Fruit fly (Drosophila melanogaster) whole organism: ENCODE data around the gene sinah.

Source experiments
- CG8478 ChIP-seq: fragments of >200 bp; optimal IDR thresholded peaks from 2 replicates; lab custom pipeline; 2018; ENCODE audit warnings: inconsistent platforms
- Dll ChIP-seq: fragments of >200 bp; optimal IDR thresholded peaks from 2 replicates; lab custom pipeline; 2017
- EcR ChIP-seq, 2 experiments: fragments of >200 bp; optimal IDR thresholded peaks; 2 replicates each; lab custom pipeline; 2017; ENCODE audit warnings: missing biosample characterization in 2 of 2, missing genetic modification characterization in 2 of 2, missing genetic modification reagents in 2 of 2
- pan ChIP-seq: fragments of >200 bp; optimal IDR thresholded peaks from 2 replicates; lab custom pipeline; 2017
- psq ChIP-seq: fragments of >200 bp; optimal IDR thresholded peaks from 2 replicates; lab custom pipeline; 2017
- usp ChIP-seq: fragments of >200 bp; optimal IDR thresholded peaks from 2 replicates; lab custom pipeline; 2017; ENCODE audit warnings: missing biosample characterization, missing genetic modification characterization, mixed read lengths

Gene sinah

DNA sequence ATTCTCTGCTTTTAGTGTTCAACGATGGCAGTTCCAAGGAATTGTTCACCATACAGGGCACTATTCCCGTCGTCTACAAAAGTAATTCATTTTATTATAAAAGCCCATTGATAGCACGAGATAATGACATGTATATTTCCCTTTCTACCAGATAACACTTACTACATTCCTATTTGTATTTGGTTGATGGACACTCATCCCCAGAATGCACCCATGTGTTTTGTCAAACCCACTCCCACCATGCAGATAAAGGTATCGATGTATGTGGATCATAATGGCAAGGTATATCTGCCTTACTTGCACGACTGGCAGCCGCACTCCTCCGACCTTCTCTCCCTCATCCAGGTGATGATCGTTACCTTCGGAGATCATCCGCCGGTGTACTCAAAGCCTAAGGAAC lies 15.9 kb upstream of the sinah start:
- TF ChIP-seq usp (GFP tag; lab: Kevin White, UChicago) (no peak), CG8478 (lab: Kevin White, UChicago) (no peak), Dll (lab: Kevin White, UChicago) (no peak), EcR (GFP tag; optimal IDR thresholded peaks at IDR 0.05; lab: Kevin White, UChicago) (no peak), pan (no peak), psq (no peak)

DNA sequence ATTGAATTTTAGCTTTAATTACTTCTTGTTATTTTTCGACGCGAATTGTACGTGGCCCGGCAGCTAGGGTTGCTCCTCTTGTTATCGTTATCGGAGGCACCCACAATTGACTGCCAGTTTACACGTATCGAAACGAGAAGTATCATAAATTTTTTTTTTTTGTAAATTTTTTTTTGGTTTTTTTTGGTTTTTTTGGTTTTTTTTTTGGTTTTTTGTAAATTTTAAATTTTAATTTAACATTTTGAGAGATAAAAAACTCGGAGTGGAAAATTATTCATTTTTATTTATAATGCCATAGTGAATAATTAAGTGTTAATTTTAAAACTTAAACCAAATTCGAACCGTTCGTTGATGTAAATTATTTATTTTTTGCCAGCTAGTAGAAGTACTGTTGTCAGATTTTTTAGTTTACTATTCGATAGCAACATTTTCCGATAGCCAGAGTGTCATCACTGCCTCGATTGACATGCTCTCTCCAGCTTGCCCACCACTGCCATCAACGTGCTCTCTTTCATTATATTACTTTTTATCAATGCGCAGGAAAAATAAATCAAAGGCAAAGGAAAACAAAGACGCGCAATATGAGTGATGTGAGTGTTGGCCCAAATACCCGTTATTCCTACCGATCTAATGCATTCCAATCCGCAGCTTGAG lies 13.8 kb upstream of the sinah start, which contains the start of the genes kud and Zcchc7:
Gene kud (minus strand): TSS at position 72 of the 654 bp plus-strand sequence.
Gene Zcchc7 (plus strand): TSS at position 467 of the 654 bp plus-strand sequence.
- no peak for TF ChIP-seq psq
- TF ChIP-seq usp (GFP tag; lab: Kevin White, UChicago) = no peak
- TF ChIP-seq Dll (lab: Kevin White, UChicago) = no peak
- TF ChIP-seq CG8478 (lab: Kevin White, UChicago) = no peak
- TF ChIP-seq pan = no peak

DNA sequence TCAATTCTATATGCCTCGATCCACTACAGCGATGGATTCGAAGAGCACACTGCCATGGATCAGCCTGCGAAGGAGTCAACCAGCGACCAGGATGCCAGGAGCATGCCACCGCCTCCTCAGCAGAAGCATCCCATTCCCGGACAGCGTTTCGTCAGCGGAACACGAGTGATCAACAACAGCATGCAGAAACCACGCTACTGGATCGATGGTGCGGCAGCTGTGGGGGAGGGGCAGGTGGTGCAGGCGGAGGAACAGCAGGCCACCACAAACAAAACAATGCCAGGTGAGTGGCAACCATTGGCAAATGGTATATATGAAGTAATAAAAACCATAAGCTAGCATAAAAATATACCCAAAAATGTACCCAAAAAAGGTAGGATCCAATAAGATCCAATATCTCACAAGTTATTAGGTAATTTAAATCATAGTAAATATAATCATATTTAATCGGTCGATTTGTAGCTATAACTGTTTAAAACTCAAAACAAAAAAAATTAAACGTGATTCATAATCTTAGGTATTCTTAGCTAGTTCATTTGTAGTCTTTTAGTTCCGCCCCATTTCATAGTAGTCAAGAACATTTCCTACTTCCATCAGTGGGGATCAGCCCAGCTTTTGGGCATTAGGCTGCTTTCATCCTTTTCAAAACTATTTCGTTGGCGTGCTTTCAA lies 13.1 kb upstream of the sinah start, which contains the start of gene CG32161:
Gene CG32161 (plus strand): TSS at position 621 of the 671 bp plus-strand sequence.
- no peak for TF ChIP-seq Dll (lab: Kevin White, UChicago)
- no peak for TF ChIP-seq usp (GFP tag; lab: Kevin White, UChicago)
- TF ChIP-seq pan = no peak
- TF ChIP-seq CG8478 (lab: Kevin White, UChicago) = no peak
- TF ChIP-seq EcR (GFP tag; optimal IDR thresholded peaks at IDR 0.05; lab: Kevin White, UChicago) = no peak
- no peak for TF ChIP-seq psq

DNA sequence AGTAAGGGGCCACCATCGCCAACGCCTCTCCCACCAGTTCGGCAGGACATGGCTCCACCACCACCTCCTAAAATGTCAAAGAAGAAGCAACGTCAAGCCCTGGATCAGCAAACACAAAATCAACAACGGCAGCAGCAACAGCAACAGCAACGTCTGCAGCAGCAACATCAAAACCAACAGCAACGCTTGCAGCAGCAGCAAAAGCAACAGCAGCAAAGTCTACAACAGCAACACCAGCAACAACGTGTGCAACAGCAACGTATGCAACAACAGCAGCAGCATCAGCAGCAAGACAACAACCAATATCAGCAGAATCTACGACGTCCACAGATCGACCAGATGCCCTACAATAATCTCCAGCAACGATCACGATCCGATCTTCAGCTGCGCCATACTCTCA lies 7.3 kb upstream of the sinah start:
- TF ChIP-seq EcR (GFP tag; optimal IDR thresholded peaks at IDR 0.05; lab: Kevin White, UChicago) (no peak), usp (GFP tag; lab: Kevin White, UChicago) (no peak), pan (no peak), CG8478 (lab: Kevin White, UChicago) (no peak), psq (no peak), Dll (lab: Kevin White, UChicago) (no peak)

DNA sequence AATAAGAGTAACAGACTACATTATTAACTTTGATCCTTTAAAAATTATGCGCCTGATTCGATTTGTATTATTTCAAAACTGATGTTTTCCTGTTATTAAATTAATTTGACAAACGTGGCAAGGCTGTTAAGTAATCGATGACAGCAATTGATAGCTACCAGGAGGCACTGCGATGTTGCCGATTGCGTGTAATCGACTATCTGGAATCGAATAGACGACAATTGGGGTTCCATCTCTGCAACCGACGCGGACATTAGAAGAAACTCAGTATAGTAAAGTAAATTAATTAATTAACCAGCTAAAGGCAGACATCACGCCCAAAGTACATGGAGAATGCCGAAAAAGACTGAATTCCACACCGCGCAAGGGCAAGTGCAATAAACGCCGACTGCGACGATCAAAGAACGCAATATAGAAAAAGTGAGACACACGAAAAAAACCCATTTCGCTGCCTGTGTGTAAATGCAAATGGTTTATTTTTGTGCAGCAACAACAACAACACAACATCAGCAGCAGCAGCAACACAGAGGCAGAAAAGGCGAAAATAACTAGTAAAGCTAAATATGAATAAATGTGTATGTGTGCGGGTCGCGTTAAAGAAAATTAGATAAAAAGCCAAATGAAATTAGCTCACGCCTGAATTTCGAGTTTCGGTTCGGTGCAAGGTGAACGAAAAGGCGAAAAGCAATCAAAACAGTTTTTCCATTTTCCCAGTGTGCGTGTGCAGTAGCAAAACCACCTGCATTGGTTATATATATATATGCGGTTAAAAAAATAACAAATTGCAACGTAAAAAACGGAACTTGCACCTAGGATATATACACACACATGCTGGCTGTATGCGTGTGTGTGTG lies 5.1 kb upstream of the sinah start, which contains the start of gene sina:
Gene sina (plus strand): TSS at position 219 of the 854 bp plus-strand sequence.
- TF ChIP-seq psq = no peak
- no peak for TF ChIP-seq EcR (GFP tag; optimal IDR thresholded peaks at IDR 0.05; lab: Kevin White, UChicago)
- TF ChIP-seq usp (GFP tag; lab: Kevin White, UChicago) = no peak
- TF ChIP-seq pan = no peak
- TF ChIP-seq CG8478 (lab: Kevin White, UChicago) = no peak

DNA sequence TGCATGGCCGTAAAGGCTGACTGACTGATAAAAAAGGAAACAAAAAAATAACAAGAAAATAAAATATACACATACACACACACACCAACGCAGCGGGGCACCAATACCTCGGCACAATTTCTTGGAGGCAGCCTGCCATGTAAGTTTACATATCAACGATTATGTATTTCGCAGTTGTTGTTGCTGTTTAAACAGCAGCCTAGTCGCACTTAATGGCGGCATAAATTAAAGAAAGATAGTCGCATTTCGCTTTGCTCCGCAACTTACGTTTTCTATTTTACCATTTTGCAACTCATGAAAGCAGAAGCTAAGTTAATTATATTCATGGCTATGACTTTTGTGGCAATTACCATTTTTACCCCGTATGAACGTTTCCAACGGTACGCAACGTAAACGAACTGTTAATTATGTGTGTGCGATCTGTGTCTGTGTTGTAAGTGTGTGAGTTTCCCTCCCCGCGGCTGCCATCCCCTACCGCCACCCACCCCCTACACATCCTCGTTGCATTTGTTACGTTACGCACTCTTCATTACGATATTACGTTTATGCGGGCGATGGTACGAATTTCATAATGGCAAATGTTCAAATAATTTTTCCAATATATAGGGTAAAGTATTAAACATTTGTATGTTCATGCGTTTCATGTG lies 4.4 kb upstream of the sinah start:
- TF ChIP-seq usp (GFP tag; lab: Kevin White, UChicago) (no peak), psq (no peak), EcR (GFP tag; optimal IDR thresholded peaks at IDR 0.05; lab: Kevin White, UChicago) (no peak), CG8478 (lab: Kevin White, UChicago) (no peak), pan (no peak), Dll (lab: Kevin White, UChicago) (no peak)

DNA sequence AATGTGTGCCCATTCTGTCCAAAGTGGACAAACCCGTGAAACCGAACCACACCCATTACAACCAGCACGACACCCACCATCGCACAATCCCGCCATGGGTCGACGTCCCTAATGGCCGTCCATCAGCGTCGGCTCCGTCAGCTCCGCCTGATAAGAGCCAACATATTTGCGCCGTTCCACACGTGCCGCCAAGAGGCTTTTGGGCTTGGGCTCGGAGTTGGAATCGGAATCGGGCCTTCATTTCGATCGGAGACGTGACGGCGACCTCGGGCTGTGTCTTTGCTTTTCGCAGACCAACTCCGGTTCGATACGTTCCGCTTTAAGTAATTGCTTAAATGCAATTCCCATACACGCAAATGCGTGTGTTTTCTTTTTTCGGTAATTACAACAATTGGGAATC lies 3.6 kb upstream of the sinah start:
- TF ChIP-seq usp (GFP tag; lab: Kevin White, UChicago) (no peak), pan (no peak), EcR (GFP tag; optimal IDR thresholded peaks at IDR 0.05; lab: Kevin White, UChicago) (no peak), CG8478 (lab: Kevin White, UChicago) (no peak), psq (no peak), Dll (lab: Kevin White, UChicago) (no peak)

DNA sequence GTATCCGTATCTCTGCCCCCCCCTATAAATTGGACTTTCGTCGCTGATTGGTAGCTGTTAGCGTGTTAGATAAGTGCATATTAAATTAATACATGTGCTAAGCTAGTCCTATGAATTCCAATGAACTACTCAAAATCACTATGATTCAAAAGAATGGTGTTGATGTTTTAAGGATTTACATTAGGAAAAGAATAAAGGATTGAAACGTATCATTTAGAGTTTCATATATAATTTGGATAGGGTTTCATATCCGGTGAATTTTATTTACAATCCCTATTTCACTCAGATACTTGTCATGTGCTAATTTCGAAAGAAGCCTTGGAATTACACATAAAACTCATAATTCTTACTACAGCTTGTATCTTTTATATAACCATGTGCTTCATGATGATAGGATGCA lies 1.4 kb downstream of the sinah start, which contains the start of gene CG13029:
Gene CG13029 (plus strand): TSS at position 301 of the 400 bp plus-strand sequence.
- no peak for TF ChIP-seq EcR (GFP tag; optimal IDR thresholded peaks at IDR 0.05; lab: Kevin White, UChicago)
- no peak for TF ChIP-seq Dll (lab: Kevin White, UChicago)
- no peak for TF ChIP-seq psq
- TF ChIP-seq usp (GFP tag; lab: Kevin White, UChicago) = no peak
- no peak for TF ChIP-seq CG8478 (lab: Kevin White, UChicago)
- TF ChIP-seq pan = no peak

DNA sequence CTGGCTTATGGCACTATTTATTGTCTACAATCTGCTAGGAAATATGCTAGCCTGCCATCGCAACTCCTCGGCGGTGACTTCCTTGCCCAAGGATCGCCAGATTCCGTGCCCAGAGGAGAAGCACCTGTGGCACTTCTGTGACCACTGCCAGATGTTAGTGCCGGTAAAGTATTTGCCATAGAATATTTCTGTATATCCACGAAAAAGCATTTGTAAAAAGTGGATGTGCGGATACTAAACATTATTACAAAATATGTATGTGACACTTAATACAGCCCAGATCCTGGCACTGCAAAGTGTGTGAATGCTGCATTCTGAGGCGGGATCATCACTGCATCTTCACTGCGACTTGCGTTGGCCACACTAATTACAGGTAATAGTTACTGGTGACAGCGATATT lies 2.0 kb downstream of the sinah start:
- no peak for TF ChIP-seq usp (GFP tag; lab: Kevin White, UChicago)
- no peak for TF ChIP-seq pan
- no peak for TF ChIP-seq psq
- no peak for TF ChIP-seq CG8478 (lab: Kevin White, UChicago)
- TF ChIP-seq Dll (lab: Kevin White, UChicago) = no peak
- TF ChIP-seq EcR (GFP tag; optimal IDR thresholded peaks at IDR 0.05; lab: Kevin White, UChicago) = no peak

DNA sequence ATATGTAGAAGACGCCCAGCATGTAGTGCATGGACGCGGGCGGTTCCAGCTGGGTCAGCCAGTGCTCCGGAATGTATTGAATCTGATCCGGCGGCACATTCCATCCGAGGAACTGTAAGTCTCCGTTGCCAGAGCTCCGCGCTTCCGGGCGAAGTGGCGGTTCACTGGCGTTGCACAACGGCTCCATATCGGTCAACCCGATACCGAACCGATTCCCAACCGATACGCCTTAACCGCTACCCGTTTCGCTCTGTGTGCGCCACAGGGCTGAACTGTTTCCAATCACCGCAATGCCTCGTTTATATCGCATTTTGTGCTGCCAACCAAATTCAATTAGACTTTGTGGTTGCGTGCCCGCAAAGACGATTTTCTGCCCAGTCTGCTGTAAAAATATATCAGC lies 3.4 kb downstream of the sinah start, which contains the start of gene Rh4:
Gene Rh4 (minus strand): TSS at position 234 of the 400 bp plus-strand sequence.
- no peak for TF ChIP-seq CG8478 (lab: Kevin White, UChicago)
- TF ChIP-seq pan = no peak
- no peak for TF ChIP-seq EcR (GFP tag; optimal IDR thresholded peaks at IDR 0.05; lab: Kevin White, UChicago)
- no peak for TF ChIP-seq usp (GFP tag; lab: Kevin White, UChicago)
- no peak for TF ChIP-seq psq
- no peak for TF ChIP-seq Dll (lab: Kevin White, UChicago)

DNA sequence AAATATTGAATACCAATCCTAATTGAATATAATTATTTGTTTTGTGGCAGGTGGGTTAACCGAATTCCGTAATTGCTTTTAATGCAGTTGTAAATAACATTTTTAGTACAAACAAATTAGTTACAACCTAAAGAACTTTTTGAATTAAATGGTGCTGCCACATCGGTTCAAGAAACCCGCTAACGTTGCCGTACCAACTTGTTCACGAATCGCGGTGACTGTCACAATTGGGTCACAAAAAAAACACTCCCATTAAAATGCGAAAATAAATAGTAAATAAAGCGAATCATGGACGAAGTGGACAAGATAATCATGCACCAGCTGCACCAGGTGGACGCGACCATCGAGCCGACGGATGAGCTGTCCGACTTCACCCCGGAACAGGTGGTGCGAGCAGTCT lies 4.1 kb downstream of the sinah start, which contains the start of gene CG9951:
Gene CG9951 (plus strand): TSS at position 207 of the 400 bp plus-strand sequence.
- TF ChIP-seq psq (no peak), Dll (lab: Kevin White, UChicago) (no peak), CG8478 (lab: Kevin White, UChicago) (no peak), usp (GFP tag; lab: Kevin White, UChicago) (no peak), pan (no peak)
